Fruit fly (Drosophila melanogaster) whole organism, embryonic: ENCODE results near the gene tth.

Experiments used
- Abd-B ChIP-seq: fragments of 200-800 bp; sonication (Bioruptor generic); optimal IDR thresholded peaks from 2 replicates; lab custom pipeline; 2018; ENCODE audit warnings: missing biosample characterization, mild to moderate bottlenecking, missing genetic modification characterization, moderate library complexity
- Bgb ChIP-seq: fragments of 200-800 bp; sonication (Bioruptor generic); IDR thresholded peaks from 2 replicates; pipeline ENCODE4 v1.3.6; 2022; ENCODE audit warnings: missing biosample characterization, missing genetic modification characterization; ENCODE audit not compliant: partially characterized antibody
- BtbVII ChIP-seq: fragments of 200-800 bp; sonication (Bioruptor generic); optimal IDR thresholded peaks from 3 replicates; lab custom pipeline; 2017; ENCODE audit warnings: missing biosample characterization, mild to moderate bottlenecking, missing genetic modification characterization
- CG10267 ChIP-seq: fragments of 200-800 bp; sonication (Bioruptor generic); optimal IDR thresholded peaks from 2 replicates; lab custom pipeline; 2018; ENCODE audit warnings: missing biosample characterization, mild to moderate bottlenecking, missing genetic modification characterization, moderate library complexity
- CG10565 ChIP-seq: fragments of 200-800 bp; sonication (Bioruptor generic); optimal IDR thresholded peaks from 3 replicates; lab custom pipeline; 2016; ENCODE audit warnings: missing biosample characterization, mild to moderate bottlenecking, missing genetic modification characterization
- CG11695 ChIP-seq: fragments of 200-800 bp; sonication (Bioruptor generic); IDR thresholded peaks from 3 replicates; pipeline ENCODE4 v1.3.6; 2022; ENCODE audit warnings: missing biosample characterization, missing genetic modification characterization
- CG12155 ChIP-seq: fragments of 200-800 bp; sonication (Bioruptor generic); optimal IDR thresholded peaks from 3 replicates; lab custom pipeline; 2016; ENCODE audit warnings: missing biosample characterization, missing genetic modification characterization
- CG13296 ChIP-seq: fragments of 200-800 bp; sonication (Bioruptor generic); optimal IDR thresholded peaks from 3 replicates; lab custom pipeline; 2018; ENCODE audit warnings: missing biosample characterization, mild to moderate bottlenecking, missing genetic modification characterization
- CG13424 ChIP-seq: fragments of 200-800 bp; sonication (Bioruptor generic); optimal IDR thresholded peaks from 2 replicates; lab custom pipeline; 2019; ENCODE audit warnings: missing biosample characterization, mild to moderate bottlenecking, missing genetic modification characterization, moderate library complexity
- CG15073 ChIP-seq: fragments of 200-800 bp; sonication (Bioruptor generic); optimal IDR thresholded peaks from 2 replicates; lab custom pipeline; 2016; ENCODE audit warnings: missing biosample characterization, missing genetic modification characterization
- CG1529 ChIP-seq: fragments of 200-800 bp; sonication (Bioruptor generic); optimal IDR thresholded peaks from 3 replicates; lab custom pipeline; 2018; ENCODE audit warnings: missing biosample characterization, missing genetic modification characterization
- CG1647 ChIP-seq: fragments of 200-800 bp; sonication (Bioruptor generic); optimal IDR thresholded peaks from 3 replicates; lab custom pipeline; 2016; ENCODE audit warnings: missing biosample characterization, missing genetic modification characterization
- CG17912 ChIP-seq: fragments of 200-800 bp; sonication (Bioruptor generic); optimal IDR thresholded peaks from 2 replicates; lab custom pipeline; 2018; ENCODE audit warnings: missing biosample characterization, mild to moderate bottlenecking, missing genetic modification characterization
- CG18599 ChIP-seq: fragments of 200-800 bp; sonication (Bioruptor generic); optimal IDR thresholded peaks from 3 replicates; lab custom pipeline; 2017; ENCODE audit warnings: missing biosample characterization, missing genetic modification characterization, mild to moderate bottlenecking, moderate library complexity, missing genetic modification reagents
- CG2199 ChIP-seq: fragments of 200-800 bp; sonication (Bioruptor generic); IDR thresholded peaks from 3 replicates; pipeline ENCODE4 v1.3.6; 2022; ENCODE audit warnings: missing biosample characterization, missing genetic modification characterization
- CG2712 ChIP-seq: fragments of 200-800 bp; optimal IDR thresholded peaks from 3 replicates; lab custom pipeline; 2019; ENCODE audit warnings: missing biosample characterization, mild to moderate bottlenecking, missing genetic modification characterization, moderate library complexity
- CG32767 ChIP-seq: fragments of 200-800 bp; sonication (Bioruptor generic); IDR thresholded peaks from 2 replicates; pipeline ENCODE4 v1.3.6; 2022; ENCODE audit warnings: missing biosample characterization, missing genetic modification characterization
- CG4617 ChIP-seq: fragments of 200-800 bp; sonication (Bioruptor generic); optimal IDR thresholded peaks from 3 replicates; lab custom pipeline; 2016; ENCODE audit warnings: missing biosample characterization, missing genetic modification characterization, borderline replicate concordance
- CG6175 ChIP-seq: fragments of 200-800 bp; sonication (Bioruptor generic); IDR thresholded peaks from 3 replicates; pipeline ENCODE4 v1.3.6; 2022; ENCODE audit warnings: missing biosample characterization, missing genetic modification characterization
- CG8290 ChIP-seq, 3 experiments: fragments of 200-800 bp; sonication (Bioruptor generic); optimal IDR thresholded peaks; 2 replicates each; lab custom pipeline; 2016 to 2019; ENCODE audit warnings: missing biosample characterization in 3 of 3, missing genetic modification characterization in 3 of 3, mild to moderate bottlenecking in 2 of 3, moderate library complexity in 1 of 3
- CG8359 ChIP-seq: fragments of 200-800 bp; sonication (Bioruptor generic); optimal IDR thresholded peaks from 2 replicates; lab custom pipeline; 2017; ENCODE audit warnings: missing biosample characterization, mild to moderate bottlenecking, missing genetic modification characterization, borderline replicate concordance
- CG9797 ChIP-seq: fragments of 200-800 bp; sonication (Bioruptor generic); optimal IDR thresholded peaks from 3 replicates; lab custom pipeline; 2018; ENCODE audit warnings: missing biosample characterization, mild to moderate bottlenecking, missing genetic modification characterization
- Doc2 ChIP-seq: fragments of 200-800 bp; sonication (Bioruptor generic); IDR thresholded peaks from 2 replicates; pipeline ENCODE4 v1.3.6; 2022; ENCODE audit warnings: missing biosample characterization, missing genetic modification characterization
- Gug ChIP-seq: fragments of 200-800 bp; sonication (Bioruptor generic); IDR thresholded peaks from 4 replicates; pipeline ENCODE4 v1.3.6; 2022; ENCODE audit warnings: missing biosample characterization, missing genetic modification characterization
- HLHmδ ChIP-seq: fragments of 200-800 bp; sonication (Bioruptor generic); optimal IDR thresholded peaks from 2 replicates; lab custom pipeline; 2018; ENCODE audit warnings: missing biosample characterization, mild to moderate bottlenecking, missing genetic modification characterization, moderate library complexity
- Med ChIP-seq: fragments of 200-800 bp; sonication (Bioruptor generic); peaks from one replicate; lab custom pipeline; 2016; ENCODE audit warnings: missing biosample characterization, missing genetic modification characterization, mild to moderate bottlenecking, inconsistent platforms, moderate library complexity
- NFAT ChIP-seq: fragments of 200-800 bp; sonication (Bioruptor generic); IDR thresholded peaks from 2 replicates; pipeline ENCODE4 v1.3.6; 2022; ENCODE audit warnings: missing biosample characterization, missing genetic modification characterization
- PHDP ChIP-seq: fragments of 200-800 bp; sonication (Bioruptor generic); optimal IDR thresholded peaks from 3 replicates; lab custom pipeline; 2018; ENCODE audit warnings: missing biosample characterization, mild to moderate bottlenecking, missing genetic modification characterization, moderate library complexity
- Stat92E ChIP-seq, 3 experiments: fragments of >200 bp in 2 of 3; fragments of 200-800 bp in 1 of 3; sonication (Bioruptor generic) in 1 of 3; optimal IDR thresholded peaks; 2 replicates each; lab custom pipeline; 2017 to 2019; ENCODE audit warnings: missing biosample characterization in 3 of 3, missing genetic modification characterization in 3 of 3, mild to moderate bottlenecking in 1 of 3, moderate library complexity in 1 of 3
- abd-A ChIP-seq: fragments of 200-800 bp; sonication (Bioruptor generic); optimal IDR thresholded peaks from 3 replicates; lab custom pipeline; 2019; ENCODE audit warnings: missing biosample characterization, mild to moderate bottlenecking, missing genetic modification characterization, moderate library complexity
- cato ChIP-seq: fragments of 200-800 bp; sonication (Bioruptor generic); optimal IDR thresholded peaks from 2 replicates; lab custom pipeline; 2016; ENCODE audit warnings: missing biosample characterization, missing genetic modification characterization, borderline replicate concordance
- dysf ChIP-seq: fragments of 200-800 bp; sonication (Bioruptor generic); IDR thresholded peaks from 3 replicates; pipeline ENCODE4 v1.3.6; 2022; ENCODE audit warnings: missing biosample characterization, missing genetic modification characterization
- ems ChIP-seq: fragments of 200-800 bp; sonication (Bioruptor generic); optimal IDR thresholded peaks from 3 replicates; lab custom pipeline; 2016; ENCODE audit warnings: missing biosample characterization, missing genetic modification characterization
- esg ChIP-seq: fragments of 200-800 bp; sonication (Bioruptor generic); conservative IDR thresholded peaks from 2 replicates; pipeline ENCODE4 v1.3.6; 2022; ENCODE audit warnings: missing biosample characterization, missing genetic modification characterization
- ham ChIP-seq: fragments of 200-800 bp; sonication (Bioruptor generic); IDR thresholded peaks from 2 replicates; pipeline ENCODE4 v1.3.6; 2022; ENCODE audit warnings: missing biosample characterization, missing genetic modification characterization
- hbn ChIP-seq: fragments of 200-800 bp; sonication (Bioruptor generic); IDR thresholded peaks from 2 replicates; pipeline ENCODE4 v1.3.6; 2022; ENCODE audit warnings: missing biosample characterization, missing genetic modification characterization; ENCODE audit not compliant: partially characterized antibody
- jigr1 ChIP-seq: fragments of 200-800 bp; sonication (Bioruptor generic); IDR thresholded peaks from 3 replicates; pipeline ENCODE4 v1.3.6; 2022; ENCODE audit warnings: missing biosample characterization, missing genetic modification characterization
- mld ChIP-seq: fragments of 200-800 bp; sonication (Bioruptor generic); IDR thresholded peaks from 3 replicates; pipeline ENCODE4 v1.3.6; 2022; ENCODE audit warnings: missing biosample characterization, missing genetic modification characterization; ENCODE audit not compliant: partially characterized antibody
- rib ChIP-seq: fragments of 200-800 bp; sonication (Bioruptor generic); IDR thresholded peaks from 2 replicates; pipeline ENCODE4 v1.3.6; 2022; ENCODE audit warnings: missing biosample characterization, missing genetic modification characterization
- ro ChIP-seq: fragments of 200-800 bp; sonication (Bioruptor generic); IDR thresholded peaks from 2 replicates; pipeline ENCODE4 v1.3.6; 2022; ENCODE audit warnings: missing biosample characterization, missing genetic modification characterization
- scrt ChIP-seq: fragments of 200-800 bp; sonication (Bioruptor generic); optimal IDR thresholded peaks from 2 replicates; lab custom pipeline; 2018; ENCODE audit warnings: missing biosample characterization, mild to moderate bottlenecking, missing genetic modification characterization, moderate library complexity
- slou ChIP-seq: fragments of 200-800 bp; sonication (Bioruptor generic); optimal IDR thresholded peaks from 3 replicates; lab custom pipeline; 2016; ENCODE audit warnings: missing biosample characterization, missing genetic modification characterization
- so ChIP-seq: fragments of 200-800 bp; sonication (Bioruptor generic); IDR thresholded peaks from 3 replicates; pipeline ENCODE4 v1.3.6; 2022; ENCODE audit warnings: missing biosample characterization, missing genetic modification characterization
- trem ChIP-seq: fragments of 200-800 bp; optimal IDR thresholded peaks from 3 replicates; lab custom pipeline; 2019; ENCODE audit warnings: missing biosample characterization, mild to moderate bottlenecking, missing genetic modification characterization, moderate library complexity
- ttk ChIP-seq: fragments of 200-800 bp; sonication (Bioruptor generic); IDR thresholded peaks from 2 replicates; pipeline ENCODE4 v2.1.2; 2022; ENCODE audit warnings: missing biosample characterization, missing genetic modification characterization
- wdn ChIP-seq: fragments of 200-800 bp; sonication (Bioruptor generic); IDR thresholded peaks from 2 replicates; pipeline ENCODE4 v1.3.6; 2022; ENCODE audit warnings: missing biosample characterization, missing genetic modification characterization
- zfh1 ChIP-seq: fragments of 200-800 bp; sonication (Bioruptor generic); IDR thresholded peaks from 3 replicates; pipeline ENCODE4 v1.3.6; 2022; ENCODE audit warnings: missing biosample characterization, missing genetic modification characterization

The tth gene

dm6 chrX:13563483-13564443 is 52.6 kb downstream of the tth start, which contains the start of the genes CG46311 and Tpst (continued):
- TF ChIP-seq zfh1 (GFP tag; lab: Robert Waterston, UW): peak; percentile 72; the same call in 2 of the 3 replicates
- peak; percentile 34; the same call in 1 of the 2 replicates for TF ChIP-seq ttk (GFP tag; lab: Robert Waterston, UW)
- TF ChIP-seq ems: peak; percentile 4
- TF ChIP-seq ro: no peak
- TF ChIP-seq Doc2: no peak
- peak; percentile 48 for TF ChIP-seq CG13424 (tag; lab: Kevin White, UChicago)
- peak; percentile 72 for TF ChIP-seq CG17912
- TF ChIP-seq abd-A (tag; lab: Kevin White, UChicago): no peak
- TF ChIP-seq Stat92E (GFP tag; optimal IDR thresholded peaks at IDR 0.05; lab: Kevin White, UChicago): peak in 1 of 3 experiments; percentile 59
- TF ChIP-seq Med (GFP tag; lab: Kevin White, UChicago): peak; percentile 95
- peak; percentile 43 for TF ChIP-seq CG2712 (tag; lab: Kevin White, UChicago)
- no peak for TF ChIP-seq cato (GFP tag; lab: Kevin White, UChicago)
- peak; percentile 57 for TF ChIP-seq CG10267
- no peak for TF ChIP-seq CG1529 (GFP tag; lab: Kevin White, UChicago)
- peak; percentile 51 for TF ChIP-seq Bgb (GFP tag; lab: Robert Waterston, UW)
- TF ChIP-seq dysf (GFP tag; lab: Robert Waterston, UW): peak; percentile 70
- TF ChIP-seq jigr1 (GFP tag; lab: Robert Waterston, UW): peak; percentile 26; the same call in 1 of the 3 replicates
- no peak for TF ChIP-seq CG15073
- peak; percentile 50 for TF ChIP-seq HLHmδ (GFP tag; lab: Kevin White, UChicago)
- no peak for TF ChIP-seq Abd-B (GFP tag; lab: Kevin White, UChicago)
- no peak for TF ChIP-seq CG8359 (GFP tag; lab: Kevin White, UChicago)
- TF ChIP-seq ham (GFP tag; lab: Robert Waterston, UW): no peak
- no peak for TF ChIP-seq BtbVII (GFP tag; lab: Kevin White, UChicago)
- TF ChIP-seq CG13296 (GFP tag; lab: Kevin White, UChicago): no peak
- TF ChIP-seq CG11695 (GFP tag; lab: Robert Waterston, UW): no peak
- peak; percentile 43 for TF ChIP-seq trem (tag; lab: Kevin White, UChicago)
- no peak for TF ChIP-seq so (GFP tag; lab: Robert Waterston, UW)
- TF ChIP-seq CG18599 (GFP tag; lab: Kevin White, UChicago): peak; percentile 63
- peak; percentile 28 for TF ChIP-seq CG1647 (GFP tag; lab: Kevin White, UChicago)
- TF ChIP-seq hbn (GFP tag; lab: Robert Waterston, UW): no peak
- TF ChIP-seq PHDP: peak; percentile 3
- TF ChIP-seq wdn (GFP tag; lab: Robert Waterston, UW): no peak
- peak; percentile 56; the same call in 1 of the 4 replicates for TF ChIP-seq Gug (GFP tag; lab: Robert Waterston, UW)
- TF ChIP-seq CG9797 (GFP tag; lab: Kevin White, UChicago): peak; percentile 100
- peak; percentile 79; the same call in 2 of the 3 replicates for TF ChIP-seq CG6175 (GFP tag; lab: Robert Waterston, UW)
- TF ChIP-seq CG2199 (GFP tag; lab: Robert Waterston, UW): peak; percentile 13; the same call in 1 of the 3 replicates
- peak; percentile 48 for TF ChIP-seq scrt (GFP tag; lab: Kevin White, UChicago)
- TF ChIP-seq CG32767 (GFP tag; lab: Robert Waterston, UW): no peak
- TF ChIP-seq CG12155 (GFP tag; lab: Kevin White, UChicago): peak; percentile 47
- no peak for TF ChIP-seq slou (GFP tag; lab: Kevin White, UChicago)
- TF ChIP-seq mld: no peak
- TF ChIP-seq CG4617 (GFP tag; lab: Kevin White, UChicago): peak; percentile 36
- no peak for TF ChIP-seq rib (GFP tag; lab: Robert Waterston, UW)
- TF ChIP-seq esg (GFP tag; lab: Robert Waterston, UW): peak; percentile 27; the same call in 1 of the 2 replicates
- TF ChIP-seq CG8290 (GFP tag; optimal IDR thresholded peaks at IDR 0.05; lab: Kevin White, UChicago): peak; percentile 70
- TF ChIP-seq CG8290 (tag; optimal IDR thresholded peaks at IDR 0.05; lab: Kevin White, UChicago): peak; percentile 30 to 89
- peak; percentile 83 for TF ChIP-seq NFAT
- no peak for TF ChIP-seq CG10565 (GFP tag; lab: Kevin White, UChicago)
